Fruit fly (Drosophila melanogaster): ENCODE measurements around the gene CG33509.
A peak's percentile ranks its signal among the peaks of the same experiment; 100 is the strongest.

The CG33509 gene

dm6 chr2L:21107651-21108489 is 21.6 kb upstream of the CG33509 start (continued):
- peak in 1 of 2 experiments; percentile 31 for TF ChIP-seq Pdp1 (GFP tag; optimal IDR thresholded peaks at IDR 0.05)
- no peak for TF ChIP-seq CG9817 (tag; optimal IDR thresholded peaks at IDR 0.05)
- TF ChIP-seq row (GFP tag; IDR thresholded peaks at IDR 0.05), result 0 out of 3 replicates have a peak, but pooled peaks have one; percentile 14
- TF ChIP-seq lola (GFP tag; optimal IDR thresholded peaks at IDR 0.05), result no peak
- TF ChIP-seq p53 (GFP tag; optimal IDR thresholded peaks at IDR 0.05), result no peak
- TF ChIP-seq chif (GFP tag; optimal IDR thresholded peaks at IDR 0.05), result no peak
- no peak for TF ChIP-seq MBD-R2 (GFP tag; IDR thresholded peaks at IDR 0.05)
- TF ChIP-seq hth (optimal IDR thresholded peaks at IDR 0.05), result no peak
- no peak for TF ChIP-seq esg (GFP tag; conservative IDR thresholded peaks at IDR 0.05)
- TF ChIP-seq dmrt99B (tag; optimal IDR thresholded peaks at IDR 0.05), result no peak
- no peak for TF ChIP-seq CG12744 (GFP tag; optimal IDR thresholded peaks at IDR 0.05)
- no peak for TF ChIP-seq NC2β (GFP tag; optimal IDR thresholded peaks at IDR 0.05)
- no peak for TF ChIP-seq Hmx (GFP tag; optimal IDR thresholded peaks at IDR 0.05)
- peak; percentile 17 for TF ChIP-seq CG17385 (GFP tag; optimal IDR thresholded peaks at IDR 0.05)
- no peak for TF ChIP-seq seq (GFP tag; IDR thresholded peaks at IDR 0.05)
- TF ChIP-seq CG30403 (GFP tag; optimal IDR thresholded peaks at IDR 0.05), result no peak
- TF ChIP-seq CG2678 (tag; optimal IDR thresholded peaks at IDR 0.05), result peak; percentile 12
- no peak for TF ChIP-seq NFAT (GFP tag; IDR thresholded peaks at IDR 0.05)
- peak in 1 of 2 experiments; percentile 37 for TF ChIP-seq bsh (GFP tag; optimal IDR thresholded peaks at IDR 0.05)
- no peak for TF ChIP-seq fru (optimal IDR thresholded peaks at IDR 0.05)
- no peak for TF ChIP-seq twi (tag; optimal IDR thresholded peaks at IDR 0.05)
- no peak for TF ChIP-seq CG14050 (GFP tag; IDR thresholded peaks at IDR 0.05)
- TF ChIP-seq D19A (tag; optimal IDR thresholded peaks at IDR 0.05), result peak; percentile 88
- TF ChIP-seq z (GFP tag; IDR thresholded peaks at IDR 0.05), result no peak
- TF ChIP-seq hkb (optimal IDR thresholded peaks at IDR 0.05), result no peak
- TF ChIP-seq hkb (GFP tag; IDR thresholded peaks at IDR 0.05), result peak; percentile 26; the same call in 1 of the 2 replicates
- TF ChIP-seq run (tag; optimal IDR thresholded peaks at IDR 0.05), result no peak
- TF ChIP-seq dysf (GFP tag; IDR thresholded peaks at IDR 0.05), result no peak
- TF ChIP-seq PHDP (tag; optimal IDR thresholded peaks at IDR 0.05), result no peak
- no peak for TF ChIP-seq CG5953 (GFP tag; IDR thresholded peaks at IDR 0.05)
- no peak for TF ChIP-seq Dfd (GFP tag; optimal IDR thresholded peaks at IDR 0.05)
- TF ChIP-seq E2f1 (GFP tag; IDR thresholded peaks at IDR 0.05), result no peak
- TF ChIP-seq gt (GFP tag; IDR thresholded peaks at IDR 0.05), result no peak
- no peak for TF ChIP-seq Meics (GFP tag; optimal IDR thresholded peaks at IDR 0.05)
- 0 out of 4 replicates have a peak, but pooled peaks have one; percentile 14 for TF ChIP-seq Dll (GFP tag; IDR thresholded peaks at IDR 0.05; ENCODE audit: partially characterized antibody)
- TF ChIP-seq CG14710 (tag; optimal IDR thresholded peaks at IDR 0.05), result no peak
- TF ChIP-seq CG31388 (GFP tag; optimal IDR thresholded peaks at IDR 0.05), result no peak
- peak; percentile 43 for TF ChIP-seq BEAF-32 (GFP tag; optimal IDR thresholded peaks at IDR 0.05)
- TF ChIP-seq BtbVII (GFP tag; optimal IDR thresholded peaks at IDR 0.05), result no peak
- TF ChIP-seq CG9797 (GFP tag; optimal IDR thresholded peaks at IDR 0.05), result no peak
- TF ChIP-seq D (optimal IDR thresholded peaks at IDR 0.05), result no peak
- TF ChIP-seq D (GFP tag; optimal IDR thresholded peaks at IDR 0.05), result no peak
- TF ChIP-seq CG8924 (tag; optimal IDR thresholded peaks at IDR 0.05), result no peak
- peak; percentile 51 for TF ChIP-seq cwo (GFP tag; optimal IDR thresholded peaks at IDR 0.05)
- TF ChIP-seq ind (GFP tag; optimal IDR thresholded peaks at IDR 0.05), result no peak
- 0 out of 2 replicates have a peak, but pooled peaks have one; percentile 9 for TF ChIP-seq crol (GFP tag; IDR thresholded peaks at IDR 0.05)
- no peak for TF ChIP-seq dmrt11E (tag; optimal IDR thresholded peaks at IDR 0.05)
- TF ChIP-seq ab (GFP tag; optimal IDR thresholded peaks at IDR 0.05), result no peak
- no peak for TF ChIP-seq Ada2b (GFP tag; IDR thresholded peaks at IDR 0.05)
- no peak for TF ChIP-seq CG1602 (GFP tag; optimal IDR thresholded peaks at IDR 0.05)
- TF ChIP-seq dan (GFP tag; IDR thresholded peaks at IDR 0.05), result no peak
